Fruit fly (Drosophila melanogaster): ENCODE results near the gene tra.

tra gene

dm6 chr3L:16567495-16567894 lies 23.4 kb downstream of the tra start:
- TF ChIP-seq Ets98B (GFP tag; IDR thresholded peaks at IDR 0.05) (no peak), CG4496 (GFP tag; IDR thresholded peaks at IDR 0.05) (no peak), CG32121 (GFP tag; IDR thresholded peaks at IDR 0.05) (0 out of 2 replicates have a peak, but pooled peaks have one; percentile 20), CG14655 (GFP tag; optimal IDR thresholded peaks at IDR 0.05) (peak; percentile 16)

dm6 chr3L:16566700-16567221 lies 24.1 kb downstream of the tra start, which contains the start of gene UQCR-6.4L:
TSS of gene UQCR-6.4L (plus strand) at chr3L:16566750.
- TF ChIP-seq EcR (GFP tag; optimal IDR thresholded peaks at IDR 0.05) (no peak), Ets98B (GFP tag; IDR thresholded peaks at IDR 0.05) (no peak), CG14655 (GFP tag; optimal IDR thresholded peaks at IDR 0.05) (no peak)

dm6 chr3L:16566093-16566492 lies 24.8 kb downstream of the tra start:
- TF ChIP-seq rn (GFP tag; IDR thresholded peaks at IDR 0.05) = no peak
- no peak for TF ChIP-seq CG34367 (tag; optimal IDR thresholded peaks at IDR 0.05)
- no peak for TF ChIP-seq Ets98B (GFP tag; IDR thresholded peaks at IDR 0.05)
- no peak for TF ChIP-seq Pif1A (GFP tag; optimal IDR thresholded peaks at IDR 0.05)
- no peak for TF ChIP-seq CG15710 (tag; optimal IDR thresholded peaks at IDR 0.05)
- no peak for TF ChIP-seq CG14655 (GFP tag; optimal IDR thresholded peaks at IDR 0.05)
- TF ChIP-seq fd96Ca (GFP tag; IDR thresholded peaks at IDR 0.05) = no peak
- no peak for TF ChIP-seq D1 (tag; optimal IDR thresholded peaks at IDR 0.05)

- TF ChIP-seq CG8159 (tag; optimal IDR thresholded peaks at IDR 0.05) = no peak
- no peak for TF ChIP-seq EcR (GFP tag; optimal IDR thresholded peaks at IDR 0.05)
- TF ChIP-seq fd96Ca (GFP tag; IDR thresholded peaks at IDR 0.05) = no peak
- no peak for TF ChIP-seq gl (tag; optimal IDR thresholded peaks at IDR 0.05)
These were observed 27.5 kb downstream of the tra start for dm6 chr3L:16563361-16563760.

- TF ChIP-seq EcR (GFP tag; optimal IDR thresholded peaks at IDR 0.05) (no peak), CG10348 (GFP tag; IDR thresholded peaks at IDR 0.05) (no peak), gl (tag; optimal IDR thresholded peaks at IDR 0.05) (no peak), CG12605 (GFP tag; IDR thresholded peaks at IDR 0.05) (no peak), CG14655 (GFP tag; optimal IDR thresholded peaks at IDR 0.05) (no peak), CG15710 (tag; optimal IDR thresholded peaks at IDR 0.05) (no peak), Pif1A (GFP tag; optimal IDR thresholded peaks at IDR 0.05) (no peak), CG9948 (tag; optimal IDR thresholded peaks at IDR 0.05) (no peak)
These were observed 34.3 kb downstream of the tra start, which contains the start of gene CG4229 for dm6 chr3L:16556523-16556922. TSS of gene CG4229 (plus strand) at chr3L:16556823.

dm6 chr3L:16546159-16546558 lies 44.7 kb downstream of the tra start:
- TF ChIP-seq CG8301 (tag; optimal IDR thresholded peaks at IDR 0.05) (no peak), CG32121 (GFP tag; IDR thresholded peaks at IDR 0.05) (no peak), EcR (GFP tag; optimal IDR thresholded peaks at IDR 0.05) (no peak), CG15710 (tag; optimal IDR thresholded peaks at IDR 0.05) (no peak), Pif1B (GFP tag; optimal IDR thresholded peaks at IDR 0.05) (no peak), rn (GFP tag; IDR thresholded peaks at IDR 0.05) (no peak), Ets98B (GFP tag; IDR thresholded peaks at IDR 0.05) (no peak), CG9948 (tag; optimal IDR thresholded peaks at IDR 0.05) (no peak), D1 (tag; optimal IDR thresholded peaks at IDR 0.05) (no peak), CG14655 (GFP tag; optimal IDR thresholded peaks at IDR 0.05) (no peak), fd96Ca (GFP tag; IDR thresholded peaks at IDR 0.05) (no peak), CG34367 (tag; optimal IDR thresholded peaks at IDR 0.05) (no peak), CG12605 (GFP tag; IDR thresholded peaks at IDR 0.05) (no peak), gl (tag; optimal IDR thresholded peaks at IDR 0.05) (no peak), CG17806 (tag; optimal IDR thresholded peaks at IDR 0.05) (no peak), Snoo (tag; optimal IDR thresholded peaks at IDR 0.05) (no peak), Pif1A (GFP tag; optimal IDR thresholded peaks at IDR 0.05) (no peak), CG10348 (GFP tag; IDR thresholded peaks at IDR 0.05) (no peak), CG4496 (GFP tag; IDR thresholded peaks at IDR 0.05) (no peak)

- TF ChIP-seq CG8301 (tag; optimal IDR thresholded peaks at IDR 0.05) (no peak), Pif1B (GFP tag; optimal IDR thresholded peaks at IDR 0.05) (no peak), rn (GFP tag; IDR thresholded peaks at IDR 0.05) (no peak), CG32121 (GFP tag; IDR thresholded peaks at IDR 0.05) (no peak), D1 (tag; optimal IDR thresholded peaks at IDR 0.05) (no peak), CG4496 (GFP tag; IDR thresholded peaks at IDR 0.05) (no peak), CG15710 (tag; optimal IDR thresholded peaks at IDR 0.05) (no peak), Pif1A (GFP tag; optimal IDR thresholded peaks at IDR 0.05) (no peak), fd96Ca (GFP tag; IDR thresholded peaks at IDR 0.05) (no peak), CG12605 (GFP tag; IDR thresholded peaks at IDR 0.05) (no peak), CG34367 (tag; optimal IDR thresholded peaks at IDR 0.05) (no peak), CG13204 (GFP tag; optimal IDR thresholded peaks at IDR 0.05) (no peak), Ets98B (GFP tag; IDR thresholded peaks at IDR 0.05) (no peak), CG14655 (GFP tag; optimal IDR thresholded peaks at IDR 0.05) (no peak), CG10348 (GFP tag; IDR thresholded peaks at IDR 0.05) (no peak)
These were observed 45.3 kb downstream of the tra start, which contains the start of gene CG13033 for dm6 chr3L:16545511-16545910. TSS of gene CG13033 (minus strand) at chr3L:16545628.

Data from whole organism, pupa.